Worm (Caenorhabditis elegans): ENCODE data around the gene C26B9.6.

ce11 chrX:5370605-5371004, 35.3 kb upstream of the C26B9.6 start:
- TF ChIP-seq isw-1 (GFP tag; IDR thresholded peaks at IDR 0.05) (no peak), ztf-4 (tag; optimal IDR thresholded peaks at IDR 0.05) (no peak)
